Worm (Caenorhabditis elegans) whole organism, L4 larva: ENCODE results near the gene C07B5.8.

Experiments
- D1046.2 ChIP-seq: fragments of 200-800 bp; sonication (Bioruptor generic); IDR thresholded peaks from 2 replicates; pipeline ENCODE4 v1.3.6; 2022; ENCODE audit warnings: missing genetic modification characterization, missing compliant biosample characterization
- F26F4.8 ChIP-seq: fragments of 200-800 bp; sonication (Bioruptor generic); conservative IDR thresholded peaks from 2 replicates; pipeline ENCODE4 v1.3.6; 2022; ENCODE audit warnings: missing genetic modification characterization, missing compliant biosample characterization
- R02D3.7 ChIP-seq: fragments of 150-350 bp; sonication (generic microtip); optimal IDR thresholded peaks from 3 replicates; lab custom pipeline; 2014; ENCODE audit warnings: missing biosample characterization, missing genetic modification characterization
- T20F7.1 ChIP-seq: fragments of 200-800 bp; sonication (Bioruptor generic); optimal IDR thresholded peaks from 2 replicates; lab custom pipeline; 2018; ENCODE audit warnings: mild to moderate bottlenecking, missing genetic modification characterization, missing compliant biosample characterization
- T26A8.4 ChIP-seq: fragments of 200-800 bp; sonication (Bioruptor generic); IDR thresholded peaks from 2 replicates; pipeline ENCODE4 v1.3.6; 2022; ENCODE audit warnings: missing genetic modification characterization, missing compliant biosample characterization
- Y5F2A.4 ChIP-seq: fragments of 200-800 bp; sonication (Bioruptor generic); optimal IDR thresholded peaks from 2 replicates; lab custom pipeline; 2018; ENCODE audit warnings: mild to moderate bottlenecking, missing genetic modification characterization, missing compliant biosample characterization
- aha-1 ChIP-seq: fragments of 150-350 bp; peaks from one replicate; lab custom pipeline; 2014; ENCODE audit warnings: missing biosample characterization, missing genetic modification characterization
- ama-1 ChIP-seq: fragments of 150-350 bp; optimal IDR thresholded peaks from 2 replicates; lab custom pipeline; 2014; ENCODE audit warnings: inconsistent platforms, mixed read lengths
- arid-1 ChIP-seq: fragments of 200-800 bp; sonication (Bioruptor generic); conservative IDR thresholded peaks from 2 replicates; pipeline ENCODE4 v1.3.6; 2022; ENCODE audit warnings: missing genetic modification reagents, missing genetic modification characterization, missing compliant biosample characterization
- ceh-20 ChIP-seq: fragments of 200-800 bp; sonication (Bioruptor generic); IDR thresholded peaks from 2 replicates; pipeline ENCODE4 v1.3.6; 2022; ENCODE audit warnings: missing genetic modification reagents, missing genetic modification characterization, missing compliant biosample characterization
- ceh-28 ChIP-seq: fragments of 150-350 bp; optimal IDR thresholded peaks from 2 replicates; lab custom pipeline; 2014; ENCODE audit warnings: missing biosample characterization, missing genetic modification reagents, missing genetic modification characterization
- ceh-44 ChIP-seq: fragments of 200-800 bp; sonication (Bioruptor generic); IDR thresholded peaks from 2 replicates; pipeline ENCODE4 v1.3.6; 2022; ENCODE audit warnings: missing genetic modification reagents, missing genetic modification characterization, missing compliant biosample characterization
- ceh-62 ChIP-seq: sonication (generic microtip); optimal IDR thresholded peaks from 2 replicates; lab custom pipeline; 2017; ENCODE audit warnings: missing biosample characterization, missing genetic modification characterization
- ceh-82 ChIP-seq: sonication (generic microtip); optimal IDR thresholded peaks from 2 replicates; lab custom pipeline; 2017; ENCODE audit warnings: missing biosample characterization, missing genetic modification characterization
- daf-12 ChIP-seq: fragments of 150-350 bp; optimal IDR thresholded peaks from 2 replicates; lab custom pipeline; 2014; ENCODE audit warnings: missing biosample characterization, missing genetic modification reagents, missing genetic modification characterization
- daf-16 ChIP-seq, 3 experiments: sonication (generic microtip); optimal IDR thresholded peaks; 2 replicates each; lab custom pipeline; 2016 to 2017; ENCODE audit warnings: missing genetic modification characterization in 3 of 3, missing genetic modification reagents in 3 of 3, mild to moderate bottlenecking in 2 of 3, missing compliant biosample characterization in 2 of 3, missing biosample characterization in 1 of 3, moderate library complexity in 1 of 3
- daf-8 ChIP-seq: fragments of 200-800 bp; sonication (Bioruptor generic); IDR thresholded peaks from 2 replicates; pipeline ENCODE4 v1.3.6; 2022; ENCODE audit warnings: missing genetic modification characterization, missing compliant biosample characterization
- dmd-6 ChIP-seq: fragments of 200-800 bp; sonication (Bioruptor generic); IDR thresholded peaks from 2 replicates; pipeline ENCODE4 v1.3.6; 2022; ENCODE audit warnings: missing genetic modification reagents, missing genetic modification characterization, missing compliant biosample characterization
- dmd-8 ChIP-seq: fragments of 200-800 bp; sonication (Bioruptor generic); IDR thresholded peaks from 2 replicates; pipeline ENCODE4 v1.3.6; 2022; ENCODE audit warnings: missing genetic modification characterization, missing compliant biosample characterization
- dmd-9 ChIP-seq: fragments of 200-800 bp; sonication (Bioruptor generic); IDR thresholded peaks from 2 replicates; pipeline ENCODE4 v1.3.6; 2022; ENCODE audit warnings: missing genetic modification reagents, missing genetic modification characterization, missing compliant biosample characterization
- dpl-1 ChIP-seq: fragments of 150-350 bp; optimal IDR thresholded peaks from 2 replicates; lab custom pipeline; 2014; ENCODE audit warnings: missing biosample characterization, missing genetic modification reagents, missing genetic modification characterization
- egl-43 ChIP-seq: fragments of 200-800 bp; sonication (Bioruptor generic); IDR thresholded peaks from 2 replicates; pipeline ENCODE4 v1.3.6; 2022; ENCODE audit warnings: missing genetic modification reagents, missing genetic modification characterization, missing compliant biosample characterization
- fkh-10 ChIP-seq: fragments of 150-350 bp; optimal IDR thresholded peaks from 2 replicates; lab custom pipeline; 2014; ENCODE audit warnings: missing biosample characterization, missing genetic modification reagents, missing genetic modification characterization
- fos-1 ChIP-seq: fragments of 150-350 bp; optimal IDR thresholded peaks from 2 replicates; lab custom pipeline; 2014; ENCODE audit warnings: missing biosample characterization, missing genetic modification characterization
- gei-8 ChIP-seq: fragments of 200-800 bp; sonication (Bioruptor generic); optimal IDR thresholded peaks from 2 replicates; lab custom pipeline; 2018; ENCODE audit warnings: mild to moderate bottlenecking, missing genetic modification characterization, missing compliant biosample characterization
- hif-1 ChIP-seq, 2 experiments: sonication (generic microtip); optimal IDR thresholded peaks; 2 replicates each; lab custom pipeline; 2016 to 2017; ENCODE audit warnings: missing compliant biosample characterization in 2 of 2, missing genetic modification characterization in 2 of 2, missing genetic modification reagents in 2 of 2, missing genotype in 2 of 2, mild to moderate bottlenecking in 1 of 2
- hmg-1.1 ChIP-seq: fragments of 200-800 bp; sonication (Bioruptor generic); IDR thresholded peaks from 2 replicates; pipeline ENCODE4 v1.3.6; 2022; ENCODE audit warnings: missing genetic modification reagents, missing genetic modification characterization, missing compliant biosample characterization
- jun-1 ChIP-seq: fragments of 150-350 bp; optimal IDR thresholded peaks from 2 replicates; lab custom pipeline; 2014; ENCODE audit warnings: missing biosample characterization, missing genetic modification reagents, missing genetic modification characterization
- lin-1 ChIP-seq: fragments of 200-800 bp; sonication (Bioruptor generic); IDR thresholded peaks from 2 replicates; pipeline ENCODE4 v1.3.6; 2022; ENCODE audit warnings: missing genetic modification reagents, missing genetic modification characterization, missing compliant biosample characterization
- lin-13 ChIP-seq: fragments of 150-350 bp; optimal IDR thresholded peaks from 2 replicates; lab custom pipeline; 2014; ENCODE audit warnings: missing biosample characterization, missing genetic modification reagents, missing genetic modification characterization
- lin-15B ChIP-seq: fragments of 150-350 bp; sonication (generic microtip); optimal IDR thresholded peaks from 3 replicates; lab custom pipeline; 2014; ENCODE audit warnings: missing biosample characterization, missing genetic modification characterization
- lin-38 ChIP-seq: fragments of 200-800 bp; sonication (Bioruptor generic); IDR thresholded peaks from 2 replicates; pipeline ENCODE4 v1.3.6; 2022; ENCODE audit warnings: missing genetic modification reagents, missing genetic modification characterization, missing compliant biosample characterization
- lin-39 ChIP-seq: fragments of 150-350 bp; optimal IDR thresholded peaks from 2 replicates; lab custom pipeline; 2014; ENCODE audit warnings: missing biosample characterization, missing genetic modification reagents, missing genetic modification characterization
- lir-3 ChIP-seq: sonication (generic microtip); optimal IDR thresholded peaks from 2 replicates; lab custom pipeline; 2016; ENCODE audit warnings: mild to moderate bottlenecking, missing genetic modification characterization, missing compliant biosample characterization
- lsy-2 ChIP-seq, 2 experiments: fragments of 150-350 bp in 1 of 2; sonication (generic microtip) in 1 of 2; optimal IDR thresholded peaks; 2 replicates each; lab custom pipeline; 2014 to 2017; ENCODE audit warnings: missing biosample characterization in 2 of 2, missing genetic modification characterization in 2 of 2
- madf-9 ChIP-seq: fragments of 200-800 bp; sonication (Bioruptor generic); conservative IDR thresholded peaks from 2 replicates; pipeline ENCODE4 v1.3.6; 2022; ENCODE audit warnings: missing genetic modification reagents, missing genetic modification characterization, missing compliant biosample characterization
- mep-1 ChIP-seq: fragments of 150-350 bp; sonication (generic microtip); optimal IDR thresholded peaks from 3 replicates; lab custom pipeline; 2014; ENCODE audit warnings: missing biosample characterization, missing genetic modification characterization
- mxl-2 ChIP-seq: fragments of 200-800 bp; sonication (Bioruptor generic); conservative IDR thresholded peaks from 2 replicates; pipeline ENCODE4 v1.3.6; 2022; ENCODE audit warnings: missing genetic modification reagents, missing genetic modification characterization, missing compliant biosample characterization
- mxl-3 ChIP-seq: fragments of 200-800 bp; sonication (Bioruptor generic); optimal IDR thresholded peaks from 2 replicates; lab custom pipeline; 2018; ENCODE audit warnings: mild to moderate bottlenecking, missing genetic modification characterization, missing compliant biosample characterization
- nhr-11 ChIP-seq: fragments of 150-350 bp; optimal IDR thresholded peaks from 2 replicates; lab custom pipeline; 2014; ENCODE audit warnings: missing biosample characterization, missing genetic modification characterization
- nhr-237 ChIP-seq: sonication (generic microtip); optimal IDR thresholded peaks from 2 replicates; lab custom pipeline; 2017; ENCODE audit warnings: missing biosample characterization, missing genetic modification characterization
- nhr-42 ChIP-seq: fragments of 200-800 bp; sonication (Bioruptor generic); IDR thresholded peaks from 2 replicates; pipeline ENCODE4 v1.3.6; 2022; ENCODE audit warnings: missing genetic modification characterization, missing compliant biosample characterization
- nhr-48 ChIP-seq: sonication (generic microtip); optimal IDR thresholded peaks from 2 replicates; lab custom pipeline; 2016; ENCODE audit warnings: mild to moderate bottlenecking, missing genetic modification characterization, missing compliant biosample characterization
- nhr-6 ChIP-seq: fragments of 150-350 bp; optimal IDR thresholded peaks from 2 replicates; lab custom pipeline; 2014; ENCODE audit warnings: missing biosample characterization, missing genetic modification characterization
- nhr-76 ChIP-seq: fragments of 150-350 bp; optimal IDR thresholded peaks from 2 replicates; lab custom pipeline; 2014; ENCODE audit warnings: missing biosample characterization, missing genetic modification characterization
- php-3 ChIP-seq: fragments of 200-800 bp; sonication (Bioruptor generic); IDR thresholded peaks from 2 replicates; pipeline ENCODE4 v1.3.6; 2022; ENCODE audit warnings: missing genetic modification reagents, missing genetic modification characterization, missing compliant biosample characterization
- sdz-12 ChIP-seq: fragments of 200-800 bp; sonication (Bioruptor generic); optimal IDR thresholded peaks from 2 replicates; lab custom pipeline; 2018; ENCODE audit warnings: mild to moderate bottlenecking, missing genetic modification characterization, missing compliant biosample characterization
- snpc-4 ChIP-seq: fragments of 150-350 bp; optimal IDR thresholded peaks from 2 replicates; lab custom pipeline; 2014; ENCODE audit warnings: missing biosample characterization, missing genetic modification characterization
- tag-97 ChIP-seq: fragments of 200-800 bp; sonication (Bioruptor generic); IDR thresholded peaks from 2 replicates; pipeline ENCODE4 v1.3.6; 2022; ENCODE audit warnings: missing genetic modification characterization, missing compliant biosample characterization
- tra-1 ChIP-seq: fragments of 200-800 bp; sonication (Bioruptor generic); IDR thresholded peaks from 2 replicates; pipeline ENCODE4 v1.3.6; 2022; ENCODE audit warnings: missing genetic modification reagents, missing genetic modification characterization, missing compliant biosample characterization
- unc-62 ChIP-seq, 3 experiments: fragments of 150-350 bp in 1 of 3; sonication (generic microtip); optimal IDR thresholded peaks in 2 of 3; peaks in 1 of 3; 1 replicate in 1 of 3; 2 replicates in 2 of 3; lab custom pipeline; 2014 to 2017; ENCODE audit warnings: missing biosample characterization in 3 of 3, missing genetic modification characterization in 3 of 3, missing genetic modification reagents in 3 of 3, missing genotype in 1 of 3
- vab-7 ChIP-seq: fragments of 200-800 bp; sonication (Bioruptor generic); IDR thresholded peaks from 2 replicates; pipeline ENCODE4 v1.3.6; 2022; ENCODE audit warnings: missing genetic modification reagents, missing genetic modification characterization, missing compliant biosample characterization

The C07B5.8 gene

DNA sequence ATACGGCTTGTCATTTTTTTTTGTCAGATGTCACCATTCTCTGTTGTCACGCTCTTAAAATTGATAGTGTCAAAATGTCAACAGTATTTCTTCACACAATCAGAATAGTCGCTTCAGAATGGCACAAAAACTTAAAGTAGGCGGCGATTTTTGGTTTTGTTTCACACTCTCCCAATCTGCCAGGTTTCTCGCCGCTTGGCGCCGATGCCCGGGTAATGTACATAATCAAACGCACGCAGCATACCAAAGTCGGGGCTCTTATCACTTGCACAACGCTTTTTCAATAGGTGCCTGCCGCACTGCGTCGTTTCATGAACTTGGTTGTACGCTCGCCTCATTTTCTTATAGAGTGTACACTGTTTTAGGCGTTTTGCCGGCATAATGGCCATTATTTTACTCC, 32.0 kb upstream of the C07B5.8 start (continued):
- no peak for TF ChIP-seq D1046.2 (GFP tag; lab: Robert Waterston, UW)
- no peak for TF ChIP-seq mep-1 (tag; lab: Kevin White, UChicago)
- no peak for TF ChIP-seq nhr-42 (GFP tag; lab: Robert Waterston, UW)
- no peak for TF ChIP-seq unc-62 (GFP tag; optimal IDR thresholded peaks at IDR 0.05 in 1 of 2; lab: Kevin White, UChicago)
- TF ChIP-seq unc-62 (tag; optimal IDR thresholded peaks at IDR 0.05; lab: Kevin White, UChicago), result no peak
- no peak for TF ChIP-seq tag-97 (GFP tag; lab: Robert Waterston, UW)
- TF ChIP-seq hmg-1.1 (GFP tag; lab: Robert Waterston, UW), result no peak
- TF ChIP-seq aha-1 (tag; lab: Kevin White, UChicago), result no peak
- no peak for TF ChIP-seq ceh-82 (tag; lab: Kevin White, UChicago)
- TF ChIP-seq sdz-12 (GFP tag; lab: Kevin White, UChicago), result no peak
- TF ChIP-seq ceh-44 (GFP tag; lab: Robert Waterston, UW), result no peak
- TF ChIP-seq fos-1 (tag; lab: Kevin White, UChicago), result no peak
- TF ChIP-seq lin-15B (tag; lab: Kevin White, UChicago), result no peak
- no peak for TF ChIP-seq egl-43
- TF ChIP-seq ceh-62 (tag; lab: Kevin White, UChicago), result no peak
- TF ChIP-seq mxl-3 (GFP tag; lab: Kevin White, UChicago), result peak; percentile 9
- TF ChIP-seq ceh-20 (GFP tag; lab: Robert Waterston, UW), result no peak
- no peak for TF ChIP-seq lir-3
- no peak for TF ChIP-seq ama-1 (lab: Kevin White, UChicago)
- no peak for TF ChIP-seq daf-12
- TF ChIP-seq nhr-76 (tag; lab: Kevin White, UChicago), result no peak
- no peak for TF ChIP-seq fkh-10 (GFP tag; lab: Kevin White, UChicago)
- TF ChIP-seq F26F4.8 (GFP tag; lab: Robert Waterston, UW), result no peak
- no peak for TF ChIP-seq nhr-6 (tag; lab: Kevin White, UChicago)
- no peak for TF ChIP-seq lin-39 (tag; lab: Kevin White, UChicago)
- no peak for TF ChIP-seq daf-16 (GFP tag; optimal IDR thresholded peaks at IDR 0.05; lab: Kevin White, UChicago)
- TF ChIP-seq daf-16 (tag; optimal IDR thresholded peaks at IDR 0.05; lab: Kevin White, UChicago), result peak; percentile 59
- no peak for TF ChIP-seq lin-38
- peak; percentile 72 for TF ChIP-seq dmd-6 (GFP tag; lab: Robert Waterston, UW)
- TF ChIP-seq T26A8.4 (GFP tag; lab: Robert Waterston, UW), result no peak
- TF ChIP-seq nhr-237 (tag; lab: Kevin White, UChicago), result no peak
- TF ChIP-seq dpl-1 (GFP tag; lab: Kevin White, UChicago), result no peak
- TF ChIP-seq vab-7 (GFP tag; lab: Robert Waterston, UW), result no peak
- no peak for TF ChIP-seq daf-8 (GFP tag; lab: Robert Waterston, UW)
- TF ChIP-seq T20F7.1, result no peak
- TF ChIP-seq mxl-2, result 0 out of 2 replicates have a peak, but pooled peaks have one; percentile 5
- no peak for TF ChIP-seq dmd-8 (GFP tag; lab: Robert Waterston, UW)
- TF ChIP-seq madf-9 (GFP tag; lab: Robert Waterston, UW), result no peak
- TF ChIP-seq tra-1 (GFP tag; lab: Robert Waterston, UW), result no peak
- no peak for TF ChIP-seq nhr-48 (tag; lab: Kevin White, UChicago)
- TF ChIP-seq ceh-28, result no peak
- no peak for TF ChIP-seq arid-1 (GFP tag; lab: Robert Waterston, UW)
- TF ChIP-seq R02D3.7 (tag; lab: Kevin White, UChicago), result no peak
- TF ChIP-seq snpc-4, result no peak
- TF ChIP-seq gei-8, result no peak
- TF ChIP-seq lin-13 (GFP tag; lab: Kevin White, UChicago), result no peak
- TF ChIP-seq nhr-11 (tag; lab: Kevin White, UChicago), result no peak
- no peak for TF ChIP-seq lin-1 (GFP tag; lab: Robert Waterston, UW)
- no peak for TF ChIP-seq dmd-9 (GFP tag; lab: Robert Waterston, UW)
- TF ChIP-seq Y5F2A.4 (GFP tag; lab: Kevin White, UChicago), result no peak
- no peak for TF ChIP-seq jun-1 (tag; lab: Kevin White, UChicago)
- no peak for TF ChIP-seq lsy-2 (tag; optimal IDR thresholded peaks at IDR 0.05; lab: Kevin White, UChicago)
- peak in 1 of 2 experiments; percentile 41 for TF ChIP-seq hif-1 (tag; optimal IDR thresholded peaks at IDR 0.05; lab: Kevin White, UChicago)
- TF ChIP-seq php-3 (GFP tag; lab: Robert Waterston, UW), result 0 out of 2 replicates have a peak, but pooled peaks have one; percentile 34
